Worm (Caenorhabditis elegans) whole organism, midembryonic: ENCODE measurements around the gene ZK262.8.
"Not testable (repeated sequence)": the region's sequence is repeated elsewhere in the genome, so short reads cannot be mapped to it uniquely, and the experiment has no call there.

Experiments
- T22C8.4 ChIP-seq: fragments of 200-800 bp; sonication (Bioruptor generic); IDR thresholded peaks from 2 replicates; pipeline ENCODE4 v1.3.6; 2022; ENCODE audit warnings: missing genetic modification characterization, missing compliant biosample characterization
- flt-1 ChIP-seq: fragments of 200-800 bp; sonication (Bioruptor generic); IDR thresholded peaks from 2 replicates; pipeline ENCODE4 v1.3.6; 2022; ENCODE audit warnings: missing genetic modification characterization, missing compliant biosample characterization
- med-1 ChIP-seq: sonication (generic microtip); optimal IDR thresholded peaks from 2 replicates; lab custom pipeline; 2017; ENCODE audit warnings: missing genetic modification characterization, mild to moderate bottlenecking, missing compliant biosample characterization, antibody characterized with exemption, missing genetic modification reagents; ENCODE audit not compliant: insufficient read depth
- ref-1 ChIP-seq: fragments of 200-800 bp; sonication (Bioruptor generic); conservative IDR thresholded peaks from 2 replicates; pipeline ENCODE4 v1.3.6; 2022; ENCODE audit warnings: missing genetic modification reagents, missing genetic modification characterization, missing compliant biosample characterization
- ztf-23 ChIP-seq: fragments of 200-800 bp; sonication (Bioruptor generic); IDR thresholded peaks from 2 replicates; pipeline ENCODE4 v1.3.6; 2022; ENCODE audit warnings: missing genetic modification reagents, missing genetic modification characterization, missing compliant biosample characterization
- ztf-29 ChIP-seq: fragments of 200-800 bp; sonication (Bioruptor generic); IDR thresholded peaks from 2 replicates; pipeline ENCODE4 v1.3.6; 2022; ENCODE audit warnings: missing genetic modification reagents, missing genetic modification characterization, missing compliant biosample characterization

- TF ChIP-seq ztf-23 (GFP tag; lab: Robert Waterston, UW); ref-1 (GFP tag; lab: Robert Waterston, UW); ztf-29; flt-1 (GFP tag; lab: Robert Waterston, UW); T22C8.4 (GFP tag; lab: Robert Waterston, UW); med-1: not testable (repeated sequence)
Observed at ce11 chrV:18439469-18439868, 1.3 kb downstream of the ZK262.8 start, which contains the start of gene ZK262.9.
